Fruit fly (Drosophila melanogaster): ENCODE measurements around the gene Prp40.

The Prp40 gene

dm6 chr2L:3058772-3059623 is 36.0 kb downstream of the Prp40 start (continued):
- TF ChIP-seq Vsx1 (GFP tag; optimal IDR thresholded peaks at IDR 0.05) (no peak), CG12299 (tag; optimal IDR thresholded peaks at IDR 0.05) (no peak), Chrac-16 (GFP tag; optimal IDR thresholded peaks at IDR 0.05) (no peak), Fer3 (tag; optimal IDR thresholded peaks at IDR 0.05) (peak; percentile 30), CG18599 (GFP tag; optimal IDR thresholded peaks at IDR 0.05) (peak; percentile 51), Aef1 (GFP tag; IDR thresholded peaks at IDR 0.05) (peak; percentile 46; the same call in 2 of the 3 replicates), gem (tag; optimal IDR thresholded peaks at IDR 0.05) (no peak), schlank (tag; optimal IDR thresholded peaks at IDR 0.05) (no peak), da (GFP tag; optimal IDR thresholded peaks at IDR 0.05) (no peak), H2.0 (GFP tag; IDR thresholded peaks at IDR 0.05) (0 out of 2 replicates have a peak, but pooled peaks have one; percentile 5), slp2 (GFP tag; optimal IDR thresholded peaks at IDR 0.05) (no peak), ranshi (GFP tag; IDR thresholded peaks at IDR 0.05) (no peak), kni (GFP tag; optimal IDR thresholded peaks at IDR 0.05) (no peak), dmrt99B (tag; optimal IDR thresholded peaks at IDR 0.05) (no peak), CG17385 (GFP tag; optimal IDR thresholded peaks at IDR 0.05) (peak; percentile 49), CG11723 (GFP tag; optimal IDR thresholded peaks at IDR 0.05) (no peak), CG1529 (GFP tag; optimal IDR thresholded peaks at IDR 0.05) (no peak), CG13296 (GFP tag; optimal IDR thresholded peaks at IDR 0.05) (no peak), CG10654 (GFP tag; optimal IDR thresholded peaks at IDR 0.05) (no peak), sr (GFP tag; IDR thresholded peaks at IDR 0.05) (no peak), aop (GFP tag; IDR thresholded peaks at IDR 0.05) (no peak), wdn (GFP tag; IDR thresholded peaks at IDR 0.05) (0 out of 2 replicates have a peak, but pooled peaks have one; percentile 36), CG15514 (GFP tag; optimal IDR thresholded peaks at IDR 0.05) (peak; percentile 21), CG30403 (GFP tag; optimal IDR thresholded peaks at IDR 0.05) (peak; percentile 56), jumu (GFP tag; optimal IDR thresholded peaks at IDR 0.05) (no peak), CG43689 (GFP tag; IDR thresholded peaks at IDR 0.05) (no peak), CG12219 (GFP tag; optimal IDR thresholded peaks at IDR 0.05) (no peak), fu2 (GFP tag; optimal IDR thresholded peaks at IDR 0.05) (peak; percentile 45), CG9609 (GFP tag; optimal IDR thresholded peaks at IDR 0.05) (peak; percentile 19), prd (optimal IDR thresholded peaks at IDR 0.05) (no peak), prd (GFP tag; IDR thresholded peaks at IDR 0.05) (peak; percentile 45; the same call in 2 of the 3 replicates), CG9932 (GFP tag; IDR thresholded peaks at IDR 0.05) (peak; percentile 74), HLH3B (GFP tag; IDR thresholded peaks at IDR 0.05) (0 out of 2 replicates have a peak, but pooled peaks have one; percentile 28), CG3407 (GFP tag; optimal IDR thresholded peaks at IDR 0.05) (no peak), CG11247 (GFP tag; IDR thresholded peaks at IDR 0.05) (peak; percentile 43; the same call in 1 of the 2 replicates), CG42726 (GFP tag; IDR thresholded peaks at IDR 0.05; ENCODE audit: partially characterized antibody) (no peak), br (optimal IDR thresholded peaks at IDR 0.05) (no peak), CG18764 (GFP tag; optimal IDR thresholded peaks at IDR 0.05) (no peak), chinmo (GFP tag; IDR thresholded peaks at IDR 0.05; ENCODE audit: partially characterized antibody) (peak; percentile 80; the same call in 2 of the 4 replicates), Rx (GFP tag; IDR thresholded peaks at IDR 0.05) (0 out of 2 replicates have a peak, but pooled peaks have one; percentile 21), Meics (GFP tag; optimal IDR thresholded peaks at IDR 0.05) (peak; percentile 61), CG13775 (GFP tag; optimal IDR thresholded peaks at IDR 0.05) (peak; percentile 28), TFAM (GFP tag; optimal IDR thresholded peaks at IDR 0.05) (no peak), Bgb (GFP tag; IDR thresholded peaks at IDR 0.05; ENCODE audit: partially characterized antibody) (no peak), org-1 (GFP tag; optimal IDR thresholded peaks at IDR 0.05) (no peak), Hsf (GFP tag; optimal IDR thresholded peaks at IDR 0.05) (peak; percentile 1), CG6175 (GFP tag; IDR thresholded peaks at IDR 0.05) (peak; percentile 87), CG30431 (GFP tag; optimal IDR thresholded peaks at IDR 0.05) (no peak), CG32532 (GFP tag; IDR thresholded peaks at IDR 0.05) (peak; percentile 48; the same call in 1 of the 2 replicates), Mes4 (GFP tag; optimal IDR thresholded peaks at IDR 0.05) (no peak)
